Fruit fly (Drosophila melanogaster) whole organism, wandering third instar larva: ENCODE results near the gene Ugt49B2.

Experiments
- Abd-B ChIP-seq: fragments of >200 bp; optimal IDR thresholded peaks from 2 replicates; lab custom pipeline; 2017; ENCODE audit warnings: missing biosample characterization, missing genetic modification characterization
- CG32264 ChIP-seq: fragments of 200-800 bp; sonication (Bioruptor generic); optimal IDR thresholded peaks from 2 replicates; lab custom pipeline; 2016; ENCODE audit warnings: missing biosample characterization, missing genetic modification characterization
- CG9705 ChIP-seq: fragments of 200-800 bp; sonication (Bioruptor generic); optimal IDR thresholded peaks from 2 replicates; lab custom pipeline; 2018; ENCODE audit warnings: missing biosample characterization, mild to moderate bottlenecking, missing genetic modification characterization
- CrebA ChIP-seq: fragments of 200-800 bp; sonication (Bioruptor generic); optimal IDR thresholded peaks from 2 replicates; lab custom pipeline; 2016; ENCODE audit warnings: missing biosample characterization, mild to moderate bottlenecking, missing genetic modification characterization, borderline replicate concordance
- Dfd ChIP-seq: fragments of >200 bp; optimal IDR thresholded peaks from 2 replicates; lab custom pipeline; 2017; ENCODE audit warnings: missing biosample characterization, missing genetic modification characterization
- Dif ChIP-seq: fragments of 200-275, 200-300 bp; sonication (Bioruptor generic); optimal IDR thresholded peaks from 2 replicates; lab custom pipeline; 2018; ENCODE audit warnings: missing biosample characterization, missing genetic modification characterization; ENCODE audit not compliant: partially characterized antibody
- HLH106 ChIP-seq: fragments of 200-800 bp; optimal IDR thresholded peaks from 3 replicates; lab custom pipeline; 2019; ENCODE audit warnings: missing biosample characterization, mild to moderate bottlenecking, missing genetic modification characterization, moderate library complexity
- Hr83 ChIP-seq: fragments of 200-300 bp; sonication (Bioruptor generic); optimal IDR thresholded peaks from 2 replicates; lab custom pipeline; 2016; ENCODE audit warnings: missing biosample characterization, mild to moderate bottlenecking, missing genetic modification characterization, moderate library complexity; ENCODE audit not compliant: poor library complexity, severe bottlenecking
- Jra ChIP-seq: sonication (Bioruptor generic); optimal IDR thresholded peaks from 2 replicates; lab custom pipeline; 2016; ENCODE audit warnings: missing biosample characterization, missing genetic modification characterization
- Mio ChIP-seq: sonication (Bioruptor generic); optimal IDR thresholded peaks from 2 replicates; lab custom pipeline; 2016; ENCODE audit warnings: missing biosample characterization, missing genetic modification characterization
- N ChIP-seq: fragments of >200 bp; optimal IDR thresholded peaks from 2 replicates; lab custom pipeline; 2018; ENCODE audit warnings: missing biosample characterization, missing external identifiers, missing genetic modification characterization
- OdsH ChIP-seq: fragments of 200-800 bp; sonication (Bioruptor generic); optimal IDR thresholded peaks from 2 replicates; lab custom pipeline; 2016; ENCODE audit warnings: missing biosample characterization, mild to moderate bottlenecking, missing genetic modification characterization
- Sp1 ChIP-seq: fragments of 200-800 bp; sonication (Bioruptor generic); optimal IDR thresholded peaks from 3 replicates; lab custom pipeline; 2019; ENCODE audit warnings: missing biosample characterization, mild to moderate bottlenecking, missing genetic modification characterization, moderate library complexity
- Vsx2 ChIP-seq: fragments of 200-300, 225-300 bp; sonication (Bioruptor generic); optimal IDR thresholded peaks from 2 replicates; lab custom pipeline; 2018; ENCODE audit warnings: missing biosample characterization, missing genetic modification characterization; ENCODE audit not compliant: partially characterized antibody
- br ChIP-seq: fragments of 200-800 bp; sonication (Bioruptor generic); optimal IDR thresholded peaks from 2 replicates; lab custom pipeline; 2016; ENCODE audit warnings: missing biosample characterization, missing genetic modification characterization
- brk ChIP-seq: fragments of 200-800 bp; sonication (Bioruptor generic); optimal IDR thresholded peaks from 2 replicates; lab custom pipeline; 2016; ENCODE audit warnings: missing biosample characterization, mild to moderate bottlenecking, missing genetic modification characterization
- dl ChIP-seq, 2 experiments: fragments of 175-275, 200-275 bp in 1 of 2; fragments of 200-275 bp in 1 of 2; sonication (Bioruptor generic); optimal IDR thresholded peaks; lab custom pipeline; 2018; ENCODE audit warnings: mild to moderate bottlenecking in 2 of 2, missing biosample characterization in 2 of 2, missing genetic modification characterization in 2 of 2, moderate library complexity in 2 of 2; ENCODE audit not compliant: partially characterized antibody in 2 of 2, insufficient read depth in 1 of 2
- dmrt93B ChIP-seq: fragments of 200-800 bp; sonication (Bioruptor generic); optimal IDR thresholded peaks from 2 replicates; lab custom pipeline; 2018; ENCODE audit warnings: missing biosample characterization, mild to moderate bottlenecking, missing genetic modification characterization
- dsf ChIP-seq: sonication (Bioruptor generic); optimal IDR thresholded peaks from 2 replicates; lab custom pipeline; 2016; ENCODE audit warnings: missing biosample characterization, missing genetic modification characterization, borderline replicate concordance
- foxo ChIP-seq, 2 experiments: fragments of 200-800 bp; sonication (Bioruptor generic); optimal IDR thresholded peaks; 2 replicates in 1 of 2; 3 replicates in 1 of 2; lab custom pipeline; 2016 to 2017; ENCODE audit warnings: missing biosample characterization in 2 of 2, missing genetic modification characterization in 2 of 2
- h ChIP-seq: fragments of 200-800 bp; sonication (Bioruptor generic); optimal IDR thresholded peaks from 3 replicates; lab custom pipeline; 2016; ENCODE audit warnings: missing biosample characterization, mild to moderate bottlenecking, missing genetic modification characterization
- jim ChIP-seq: fragments of 175-275, 200-325 bp; sonication (Bioruptor generic); optimal IDR thresholded peaks from 2 replicates; lab custom pipeline; 2016; ENCODE audit warnings: missing biosample characterization, mild to moderate bottlenecking, missing genetic modification characterization
- lola ChIP-seq: fragments of >200 bp; optimal IDR thresholded peaks from 2 replicates; lab custom pipeline; 2017; ENCODE audit warnings: missing biosample characterization, missing genetic modification characterization
- pan ChIP-seq: fragments of >200 bp; optimal IDR thresholded peaks from 2 replicates; lab custom pipeline; 2017
- psq ChIP-seq: fragments of 200-800 bp; sonication (Bioruptor generic); optimal IDR thresholded peaks from 3 replicates; lab custom pipeline; 2017; ENCODE audit warnings: missing biosample characterization, mild to moderate bottlenecking, missing genetic modification characterization, moderate library complexity
- rgr ChIP-seq: fragments of 200-800 bp; sonication (Bioruptor generic); optimal IDR thresholded peaks from 3 replicates; lab custom pipeline; 2016; ENCODE audit warnings: missing biosample characterization, mild to moderate bottlenecking, missing genetic modification characterization
- sv ChIP-seq: fragments of 200-800 bp; sonication (Bioruptor generic); optimal IDR thresholded peaks from 3 replicates; lab custom pipeline; 2016; ENCODE audit warnings: missing biosample characterization, missing genetic modification characterization
- usp ChIP-seq: fragments of >200 bp; optimal IDR thresholded peaks from 2 replicates; lab custom pipeline; 2017; ENCODE audit warnings: missing biosample characterization, missing genetic modification characterization
- woc ChIP-seq: sonication (Bioruptor generic); optimal IDR thresholded peaks from 2 replicates; lab custom pipeline; 2016; ENCODE audit warnings: missing biosample characterization, mild to moderate bottlenecking, missing genetic modification characterization

Ugt49B2 gene

dm6 chr3R:21399642-21400041 is at the start of gene Ugt49B2:
Ugt49B2 (minus strand) TSS chr3R:21399742.
- TF ChIP-seq Sp1 (no peak), rgr (GFP tag; lab: Kevin White, UChicago) (no peak)

- TF ChIP-seq CG32264 (GFP tag; lab: Kevin White, UChicago) = no peak
- no peak for TF ChIP-seq woc (GFP tag; lab: Kevin White, UChicago)
- TF ChIP-seq usp = no peak
- no peak for TF ChIP-seq dmrt93B (GFP tag; lab: Kevin White, UChicago)
- TF ChIP-seq Vsx2 (GFP tag; lab: Kevin White, UChicago) = no peak
- TF ChIP-seq CG9705 (GFP tag; lab: Kevin White, UChicago) = no peak
- no peak for TF ChIP-seq Hr83
- TF ChIP-seq Abd-B (GFP tag; lab: Kevin White, UChicago) = no peak
- TF ChIP-seq, all 38 proteins: peak for 0
Observed at dm6 chr3R:21447656-21448055, 48.1 kb upstream of the Ugt49B2 start.

dm6 chr3R:21446334-21446733 is 46.8 kb upstream of the Ugt49B2 start, which contains the start of gene lbe:
lbe (minus strand) TSS chr3R:21446537.
- TF ChIP-seq dl (GFP tag; optimal IDR thresholded peaks at IDR 0.05; lab: Kevin White, UChicago; ENCODE audit: insufficient read depth in 1 of 2, partially characterized antibody in 2 of 2) (peak; percentile 48 to 73), Vsx2 (GFP tag; lab: Kevin White, UChicago) (peak; percentile 88), Dif (GFP tag; lab: Kevin White, UChicago) (peak; percentile 92), CG32264 (GFP tag; lab: Kevin White, UChicago) (no peak), br (GFP tag; lab: Kevin White, UChicago) (no peak), Abd-B (GFP tag; lab: Kevin White, UChicago) (no peak)

- no peak for TF ChIP-seq HLH106 (tag; lab: Kevin White, UChicago)
- peak; percentile 91 for TF ChIP-seq Dfd (GFP tag; lab: Kevin White, UChicago)
Observed at dm6 chr3R:21445327-21445726, 45.8 kb upstream of the Ugt49B2 start.

- TF ChIP-seq psq (GFP tag; lab: Kevin White, UChicago) = no peak
- TF ChIP-seq dmrt93B (GFP tag; lab: Kevin White, UChicago) = no peak
- TF ChIP-seq pan (lab: Kevin White, UChicago) = no peak
- no peak for TF ChIP-seq CG32264 (GFP tag; lab: Kevin White, UChicago)
- TF ChIP-seq lola (GFP tag; lab: Kevin White, UChicago) = no peak
- TF ChIP-seq Jra (GFP tag; lab: Kevin White, UChicago) = no peak
- no peak for TF ChIP-seq brk (GFP tag; lab: Kevin White, UChicago)
- no peak for TF ChIP-seq foxo (GFP tag; optimal IDR thresholded peaks at IDR 0.05; lab: Kevin White, UChicago)
- TF ChIP-seq jim = no peak
- TF ChIP-seq Sp1 = no peak
- no peak for TF ChIP-seq Abd-B (GFP tag; lab: Kevin White, UChicago)
- TF ChIP-seq OdsH (GFP tag; lab: Kevin White, UChicago) = no peak
- no peak for TF ChIP-seq woc (GFP tag; lab: Kevin White, UChicago)
- no peak for TF ChIP-seq sv (GFP tag; lab: Kevin White, UChicago)
- TF ChIP-seq dsf (GFP tag; lab: Kevin White, UChicago) = no peak
- TF ChIP-seq Dfd (GFP tag; lab: Kevin White, UChicago) = no peak
- TF ChIP-seq h (GFP tag; lab: Kevin White, UChicago) = no peak
- no peak for TF ChIP-seq CrebA
- no peak for TF ChIP-seq rgr (GFP tag; lab: Kevin White, UChicago)
- no peak for TF ChIP-seq N
Observed at dm6 chr3R:21440760-21441159, 41.2 kb upstream of the Ugt49B2 start.

dm6 chr3R:21440102-21440501 is 40.6 kb upstream of the Ugt49B2 start:
- no peak for TF ChIP-seq foxo (GFP tag; optimal IDR thresholded peaks at IDR 0.05; lab: Kevin White, UChicago)
- no peak for TF ChIP-seq Dfd (GFP tag; lab: Kevin White, UChicago)
- no peak for TF ChIP-seq CG9705 (GFP tag; lab: Kevin White, UChicago)
- no peak for TF ChIP-seq jim
- TF ChIP-seq br (GFP tag; lab: Kevin White, UChicago) = no peak
- TF ChIP-seq dl (GFP tag; optimal IDR thresholded peaks at IDR 0.05; lab: Kevin White, UChicago; ENCODE audit: insufficient read depth in 1 of 2, partially characterized antibody in 2 of 2) = no peak
- no peak for TF ChIP-seq Vsx2 (GFP tag; lab: Kevin White, UChicago)
- no peak for TF ChIP-seq Mio (GFP tag; lab: Kevin White, UChicago)
- TF ChIP-seq Jra (GFP tag; lab: Kevin White, UChicago) = no peak
